Worm (Caenorhabditis elegans): ENCODE data around the gene ZK688.9.

Gene ZK688.9

ce11 chrIII:7882900-7883299, at the start of gene ZK688.9:
TSS of gene ZK688.9 (minus strand) at chrIII:7883000.
- TF ChIP-seq fkh-10 (GFP tag; optimal IDR thresholded peaks at IDR 0.05), result no peak
- TF ChIP-seq unc-42 (tag; optimal IDR thresholded peaks at IDR 0.05), result no peak
- no peak for TF ChIP-seq fax-1 (tag; optimal IDR thresholded peaks at IDR 0.05)
- no peak for TF ChIP-seq ceh-18 (tag; optimal IDR thresholded peaks at IDR 0.05)
- TF ChIP-seq ama-1 (optimal IDR thresholded peaks at IDR 0.05), result no peak
- no peak for TF ChIP-seq ttx-3 (tag; optimal IDR thresholded peaks at IDR 0.05)
- TF ChIP-seq che-1 (tag; optimal IDR thresholded peaks at IDR 0.05), result no peak
- TF ChIP-seq gmeb-2 (tag; optimal IDR thresholded peaks at IDR 0.05), result no peak
- TF ChIP-seq hlh-8 (tag; optimal IDR thresholded peaks at IDR 0.05), result no peak
- no peak for TF ChIP-seq ceh-34 (tag; optimal IDR thresholded peaks at IDR 0.05)

ce11 chrIII:7928549-7929129, 45.8 kb upstream of the ZK688.9 start, which contains the start of the genes C29E4.13 and npp-15:
TSS of gene C29E4.13 (minus strand) at chrIII:7928717.
TSS of gene npp-15 (plus strand) at chrIII:7929043.
- TF ChIP-seq ztf-16 (tag; optimal IDR thresholded peaks at IDR 0.05) (no peak), ceh-14 (tag; optimal IDR thresholded peaks at IDR 0.05) (no peak), nfya-1 (tag; optimal IDR thresholded peaks at IDR 0.05) (peak; percentile 20)

ce11 chrIII:7925968-7926367, 43.2 kb upstream of the ZK688.9 start:
- TF ChIP-seq K09A11.1 (tag; optimal IDR thresholded peaks at IDR 0.05; ENCODE audit: insufficient read depth) (no peak), ceh-2 (tag; optimal IDR thresholded peaks at IDR 0.05) (peak; percentile 11)

ce11 chrIII:7924821-7925220, 42.0 kb upstream of the ZK688.9 start, which contains the start of gene tag-250:
TSS of gene tag-250 (minus strand) at chrIII:7924921.
- TF ChIP-seq hlh-15 (tag; optimal IDR thresholded peaks at IDR 0.05) (no peak), elt-2 (tag; optimal IDR thresholded peaks at IDR 0.05) (no peak), fkh-6 (tag; optimal IDR thresholded peaks at IDR 0.05) (no peak), T23F11.4 (GFP tag; optimal IDR thresholded peaks at IDR 0.05) (no peak), K09A11.1 (tag; optimal IDR thresholded peaks at IDR 0.05; ENCODE audit: insufficient read depth) (no peak), eyg-1 (tag; optimal IDR thresholded peaks at IDR 0.05) (no peak)

- TF ChIP-seq nfya-1 (tag; optimal IDR thresholded peaks at IDR 0.05) (no peak), T23F11.4 (GFP tag; optimal IDR thresholded peaks at IDR 0.05) (no peak)
Observed at ce11 chrIII:7922207-7922606, 39.4 kb upstream of the ZK688.9 start, which contains the start of gene C29E4.17. TSS of gene C29E4.17 (plus strand) at chrIII:7922507.

- TF ChIP-seq elt-4 (tag; optimal IDR thresholded peaks at IDR 0.05), result no peak
- no peak for TF ChIP-seq nhr-232 (tag; optimal IDR thresholded peaks at IDR 0.05)
- no peak for TF ChIP-seq rnt-1 (tag; optimal IDR thresholded peaks at IDR 0.05)
- no peak for TF ChIP-seq tbx-2 (tag; optimal IDR thresholded peaks at IDR 0.05)
- TF ChIP-seq dve-1 (tag; optimal IDR thresholded peaks at IDR 0.05), result no peak
- TF ChIP-seq odd-2 (tag; optimal IDR thresholded peaks at IDR 0.05), result no peak
- TF ChIP-seq ceh-31 (tag; optimal IDR thresholded peaks at IDR 0.05), result no peak
- no peak for TF ChIP-seq che-1 (tag; optimal IDR thresholded peaks at IDR 0.05)
- TF ChIP-seq pqm-1 (tag; optimal IDR thresholded peaks at IDR 0.05), result no peak
- TF ChIP-seq npax-4 (tag; optimal IDR thresholded peaks at IDR 0.05), result no peak
- TF ChIP-seq Y22D7AL.16 (tag; optimal IDR thresholded peaks at IDR 0.05), result no peak
- TF ChIP-seq pag-3 (tag; optimal IDR thresholded peaks at IDR 0.05; ENCODE audit: borderline replicate concordance), result no peak
- no peak for TF ChIP-seq ceh-2 (tag; optimal IDR thresholded peaks at IDR 0.05)
- TF ChIP-seq K09A11.1 (tag; optimal IDR thresholded peaks at IDR 0.05; ENCODE audit: insufficient read depth), result no peak
Observed at ce11 chrIII:7919823-7920222, 37.0 kb upstream of the ZK688.9 start, which contains the start of gene C29E4.14. TSS of gene C29E4.14 (plus strand) at chrIII:7920123.

All from whole organism, late embryonic.